Fruit fly (Drosophila melanogaster) whole organism, embryonic: ENCODE data around the gene eIF2gamma.

Experiments
- B-H1 ChIP-seq: fragments of 200-800 bp; sonication (Bioruptor generic); IDR thresholded peaks from 3 replicates; pipeline ENCODE4 v1.3.6; 2022; ENCODE audit warnings: missing biosample characterization, missing genetic modification characterization
- Bteb2 ChIP-seq: fragments of 200-800 bp; sonication (Bioruptor generic); optimal IDR thresholded peaks from 2 replicates; lab custom pipeline; 2016; ENCODE audit warnings: missing biosample characterization, missing genetic modification characterization
- CG10366 ChIP-seq: fragments of 200-800 bp; sonication (Bioruptor generic); IDR thresholded peaks from 2 replicates; pipeline ENCODE4 v1.3.6; 2022; ENCODE audit warnings: missing biosample characterization, missing genetic modification characterization
- CG11504 ChIP-seq: fragments of 200-800 bp; sonication (Bioruptor generic); optimal IDR thresholded peaks from 3 replicates; lab custom pipeline; 2019; ENCODE audit warnings: missing biosample characterization, mild to moderate bottlenecking, missing genetic modification characterization, moderate library complexity
- CG12071 ChIP-seq: fragments of 200-800 bp; sonication (Bioruptor generic); optimal IDR thresholded peaks from 3 replicates; lab custom pipeline; 2018; ENCODE audit warnings: missing biosample characterization, mild to moderate bottlenecking, missing genetic modification characterization
- CG17829 ChIP-seq: fragments of 200-800 bp; optimal IDR thresholded peaks from 2 replicates; lab custom pipeline; 2019; ENCODE audit warnings: missing biosample characterization, mild to moderate bottlenecking, missing genetic modification characterization, moderate library complexity
- CG1792 ChIP-seq: fragments of 200-800 bp; sonication (Bioruptor generic); optimal IDR thresholded peaks from 2 replicates; lab custom pipeline; 2016; ENCODE audit warnings: missing biosample characterization, missing genetic modification characterization
- CG18476 ChIP-seq: fragments of 200-800 bp; sonication (Bioruptor generic); optimal IDR thresholded peaks from 2 replicates; lab custom pipeline; 2016; ENCODE audit warnings: missing biosample characterization, mild to moderate bottlenecking, missing genetic modification characterization
- CG3065 ChIP-seq: fragments of 200-800 bp; sonication (Bioruptor generic); optimal IDR thresholded peaks from 2 replicates; lab custom pipeline; 2016; ENCODE audit warnings: missing biosample characterization, missing genetic modification characterization
- CG32532 ChIP-seq: fragments of 200-800 bp; sonication (Bioruptor generic); IDR thresholded peaks from 2 replicates; pipeline ENCODE4 v1.3.6; 2022; ENCODE audit warnings: missing biosample characterization, missing genetic modification characterization
- CG34422 ChIP-seq: fragments of 200-800 bp; sonication (Bioruptor generic); IDR thresholded peaks from 3 replicates; pipeline ENCODE4 v1.3.6; 2022; ENCODE audit warnings: missing biosample characterization, missing genetic modification characterization
- CG4617 ChIP-seq: fragments of 200-800 bp; sonication (Bioruptor generic); optimal IDR thresholded peaks from 3 replicates; lab custom pipeline; 2016; ENCODE audit warnings: missing biosample characterization, missing genetic modification characterization, borderline replicate concordance
- CG4854 ChIP-seq: fragments of 200-800 bp; sonication (Bioruptor generic); optimal IDR thresholded peaks from 2 replicates; lab custom pipeline; 2016; ENCODE audit warnings: missing biosample characterization, missing genetic modification characterization, inconsistent platforms
- CG5245 ChIP-seq: fragments of 200-800 bp; sonication (Bioruptor generic); optimal IDR thresholded peaks from 3 replicates; lab custom pipeline; 2016; ENCODE audit warnings: missing biosample characterization, missing genetic modification characterization
- CG6689 ChIP-seq: fragments of 200-800 bp; sonication (Bioruptor generic); IDR thresholded peaks from 2 replicates; pipeline ENCODE4 v1.3.6; 2022; ENCODE audit warnings: missing biosample characterization, missing genetic modification characterization
- CG7372 ChIP-seq: fragments of 200-800 bp; sonication (Bioruptor generic); IDR thresholded peaks from 2 replicates; pipeline ENCODE4 v1.3.6; 2022; ENCODE audit warnings: missing biosample characterization, missing genetic modification characterization
- CG7786 ChIP-seq: fragments of 200-800 bp; sonication (Bioruptor generic); optimal IDR thresholded peaks from 2 replicates; lab custom pipeline; 2016; ENCODE audit warnings: missing biosample characterization, missing genetic modification characterization
- CG7987 ChIP-seq: fragments of 200-800 bp; sonication (Bioruptor generic); optimal IDR thresholded peaks from 2 replicates; lab custom pipeline; 2018; ENCODE audit warnings: missing biosample characterization, mild to moderate bottlenecking, missing genetic modification characterization, moderate library complexity
- CG8765 ChIP-seq: fragments of 200-800 bp; sonication (Bioruptor generic); IDR thresholded peaks from 2 replicates; pipeline ENCODE4 v1.3.6; 2022; ENCODE audit warnings: missing biosample characterization, missing genetic modification characterization
- D ChIP-seq, 2 experiments: fragments of 200-800 bp in 1 of 2; fragments of >200 bp in 1 of 2; sonication (Bioruptor generic) in 1 of 2; optimal IDR thresholded peaks; 2 replicates in 1 of 2; 3 replicates in 1 of 2; lab custom pipeline; 2017; ENCODE audit warnings: mild to moderate bottlenecking in 1 of 2, missing biosample characterization in 1 of 2, missing genetic modification characterization in 1 of 2, missing genetic modification reagents in 1 of 2
- Dip2 ChIP-seq: fragments of 200-800 bp; sonication (Bioruptor generic); IDR thresholded peaks from 2 replicates; pipeline ENCODE4 v1.3.6; 2022; ENCODE audit warnings: missing biosample characterization, missing genetic modification characterization
- Drgx ChIP-seq: fragments of 200-800 bp; sonication (Bioruptor generic); IDR thresholded peaks from 2 replicates; pipeline ENCODE4 v1.3.6; 2022; ENCODE audit warnings: missing biosample characterization, missing genetic modification characterization
- Fer2 ChIP-seq: fragments of 200-800 bp; sonication (Bioruptor generic); optimal IDR thresholded peaks from 2 replicates; lab custom pipeline; 2018; ENCODE audit warnings: missing biosample characterization, mild to moderate bottlenecking, missing genetic modification characterization, moderate library complexity
- Gug ChIP-seq: fragments of 200-800 bp; sonication (Bioruptor generic); IDR thresholded peaks from 4 replicates; pipeline ENCODE4 v1.3.6; 2022; ENCODE audit warnings: missing biosample characterization, missing genetic modification characterization
- HLH54F ChIP-seq: fragments of 200-800 bp; sonication (Bioruptor generic); optimal IDR thresholded peaks from 3 replicates; lab custom pipeline; 2016; ENCODE audit warnings: missing biosample characterization, missing genetic modification characterization
- Hand ChIP-seq: fragments of 200-800 bp; sonication (Bioruptor generic); optimal IDR thresholded peaks from 2 replicates; lab custom pipeline; 2017; ENCODE audit warnings: mild to moderate bottlenecking, missing biosample characterization, missing genetic modification reagents, missing genetic modification characterization
- NFAT ChIP-seq: fragments of 200-800 bp; sonication (Bioruptor generic); IDR thresholded peaks from 2 replicates; pipeline ENCODE4 v1.3.6; 2022; ENCODE audit warnings: missing biosample characterization, missing genetic modification characterization
- Nf-YC ChIP-seq: fragments of 200-800 bp; optimal IDR thresholded peaks from 3 replicates; lab custom pipeline; 2019; ENCODE audit warnings: missing biosample characterization, mild to moderate bottlenecking, missing genetic modification characterization, moderate library complexity
- Poxn ChIP-seq: fragments of 200-800 bp; sonication (Bioruptor generic); IDR thresholded peaks from 2 replicates; pipeline ENCODE4 v1.3.6; 2022; ENCODE audit warnings: missing biosample characterization, missing genetic modification characterization
- Rx ChIP-seq: fragments of 200-800 bp; sonication (Bioruptor generic); IDR thresholded peaks from 2 replicates; pipeline ENCODE4 v1.3.6; 2022; ENCODE audit warnings: missing biosample characterization, missing genetic modification characterization
- Usf ChIP-seq: fragments of 200-800 bp; sonication (Bioruptor generic); optimal IDR thresholded peaks from 2 replicates; lab custom pipeline; 2017; ENCODE audit warnings: missing genotype, missing biosample characterization, missing genetic modification characterization
- Vsx1 ChIP-seq: fragments of 200-800 bp; sonication (Bioruptor generic); optimal IDR thresholded peaks from 2 replicates; lab custom pipeline; 2017; ENCODE audit warnings: missing biosample characterization, mild to moderate bottlenecking, missing genetic modification characterization, missing genetic modification reagents
- amos ChIP-seq: fragments of 200-800 bp; sonication (Bioruptor generic); IDR thresholded peaks from 2 replicates; pipeline ENCODE4 v1.3.6; 2022; ENCODE audit warnings: missing biosample characterization, missing genetic modification characterization; ENCODE audit not compliant: partially characterized antibody
- az2 ChIP-seq: fragments of 200-800 bp; sonication (Bioruptor generic); optimal IDR thresholded peaks from 3 replicates; lab custom pipeline; 2016; ENCODE audit warnings: missing biosample characterization, missing genetic modification characterization
- btn ChIP-seq: fragments of 200-800 bp; sonication (Bioruptor generic); optimal IDR thresholded peaks from 2 replicates; lab custom pipeline; 2016; ENCODE audit warnings: missing biosample characterization, missing genetic modification characterization
- cad ChIP-seq: fragments of >200 bp; optimal IDR thresholded peaks from 2 replicates; lab custom pipeline; 2017; ENCODE audit warnings: missing biosample characterization, missing genetic modification characterization
- cwo ChIP-seq: fragments of 200-800 bp; sonication (Bioruptor generic); optimal IDR thresholded peaks from 3 replicates; lab custom pipeline; 2017; ENCODE audit warnings: missing biosample characterization, missing genetic modification characterization, mild to moderate bottlenecking, moderate library complexity, missing genetic modification reagents
- disco-r ChIP-seq: fragments of 200-800 bp; sonication (Bioruptor generic); optimal IDR thresholded peaks from 2 replicates; lab custom pipeline; 2016; ENCODE audit warnings: missing biosample characterization, missing genetic modification characterization
- ems ChIP-seq: fragments of 200-800 bp; sonication (Bioruptor generic); optimal IDR thresholded peaks from 3 replicates; lab custom pipeline; 2016; ENCODE audit warnings: missing biosample characterization, missing genetic modification characterization
- grn ChIP-seq: fragments of 200-800 bp; sonication (Bioruptor generic); optimal IDR thresholded peaks from 3 replicates; lab custom pipeline; 2017; ENCODE audit warnings: missing biosample characterization, missing genetic modification characterization
- kah ChIP-seq: fragments of 200-800 bp; sonication (Bioruptor generic); optimal IDR thresholded peaks from 2 replicates; lab custom pipeline; 2018; ENCODE audit warnings: missing biosample characterization, mild to moderate bottlenecking, missing genetic modification characterization
- lbe ChIP-seq: fragments of 200-800 bp; sonication (Bioruptor generic); optimal IDR thresholded peaks from 2 replicates; lab custom pipeline; 2016; ENCODE audit warnings: missing biosample characterization, mild to moderate bottlenecking, missing genetic modification characterization
- luna ChIP-seq: fragments of 200-800 bp; sonication (Bioruptor generic); optimal IDR thresholded peaks from 2 replicates; lab custom pipeline; 2016; ENCODE audit warnings: missing biosample characterization, missing genetic modification characterization
- maf-S ChIP-seq: fragments of 200-800 bp; sonication (Bioruptor generic); optimal IDR thresholded peaks from 2 replicates; lab custom pipeline; 2016; ENCODE audit warnings: missing biosample characterization, missing genetic modification characterization
- onecut ChIP-seq: fragments of 200-800 bp; sonication (Bioruptor generic); IDR thresholded peaks from 2 replicates; pipeline ENCODE4 v1.3.6; 2022; ENCODE audit warnings: missing biosample characterization, missing genetic modification characterization
- pzg ChIP-seq: fragments of 200-800 bp; sonication (Bioruptor generic); optimal IDR thresholded peaks from 3 replicates; lab custom pipeline; 2018; ENCODE audit warnings: missing biosample characterization, mild to moderate bottlenecking, missing genetic modification characterization, moderate library complexity
- sd ChIP-seq: fragments of 200-800 bp; sonication (Bioruptor generic); optimal IDR thresholded peaks from 3 replicates; lab custom pipeline; 2018; ENCODE audit warnings: missing biosample characterization, mild to moderate bottlenecking, missing genetic modification characterization, moderate library complexity
- sima ChIP-seq: fragments of 200-800 bp; sonication (Bioruptor generic); optimal IDR thresholded peaks from 2 replicates; lab custom pipeline; 2016; ENCODE audit warnings: missing biosample characterization, missing genetic modification characterization
- vnd ChIP-seq: fragments of 200-800 bp; sonication (Bioruptor generic); IDR thresholded peaks from 3 replicates; pipeline ENCODE4 v1.3.6; 2022; ENCODE audit warnings: missing biosample characterization, missing genetic modification characterization; ENCODE audit not compliant: partially characterized antibody

The eIF2gamma gene

DNA sequence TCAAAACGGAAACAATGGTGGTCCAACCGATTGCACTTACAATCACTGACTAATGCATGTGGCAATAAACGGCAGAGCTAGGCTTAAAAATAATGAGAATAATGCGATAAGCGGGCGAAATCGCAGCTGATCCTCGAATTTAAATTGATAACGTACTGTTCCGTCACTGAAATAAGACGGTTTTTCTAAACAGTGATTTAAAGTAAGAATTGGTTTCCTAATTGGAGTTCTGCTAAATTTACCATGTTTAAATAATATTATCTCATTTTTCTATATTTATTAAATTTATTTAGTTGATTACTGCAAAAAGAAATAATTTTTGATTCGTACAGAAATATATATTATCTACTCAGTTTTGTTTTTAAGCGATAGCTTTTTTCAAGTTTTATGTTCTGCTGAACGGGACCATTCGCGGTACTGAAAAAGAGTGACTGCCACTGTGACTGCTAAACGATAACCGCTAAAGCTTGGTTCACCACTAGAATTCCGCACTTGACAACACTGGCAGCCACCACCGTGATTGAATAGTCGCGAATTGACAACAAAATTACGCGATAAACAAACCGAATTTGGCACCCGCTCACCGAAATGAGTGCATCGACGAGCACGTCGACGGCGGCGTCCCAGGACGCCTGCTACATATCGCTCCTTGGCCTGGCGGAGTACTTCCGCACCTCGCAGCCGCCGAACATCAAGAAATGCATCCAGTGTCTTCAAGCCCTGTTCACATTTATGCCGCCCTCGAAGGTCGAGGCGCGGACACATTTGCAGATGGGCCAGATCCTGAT, 54.4 kb downstream of the eIF2gamma start, which contains the start of the genes Spn88Eb and Mau2 (continued):
- TF ChIP-seq grn (GFP tag; lab: Kevin White, UChicago): no peak
- no peak for TF ChIP-seq CG12071
- peak; percentile 79 for TF ChIP-seq amos (GFP tag; lab: Robert Waterston, UW)
- TF ChIP-seq Gug: peak; percentile 88
- 0 out of 2 replicates have a peak, but pooled peaks have one; percentile 34 for TF ChIP-seq CG6689 (GFP tag; lab: Robert Waterston, UW)
- peak; percentile 53 for TF ChIP-seq maf-S
- peak; percentile 57 for TF ChIP-seq onecut (GFP tag; lab: Robert Waterston, UW)
- no peak for TF ChIP-seq Poxn
- peak; percentile 52 for TF ChIP-seq Fer2 (tag; lab: Kevin White, UChicago)
- TF ChIP-seq lbe (GFP tag; lab: Kevin White, UChicago): peak; percentile 57
- no peak for TF ChIP-seq Hand (GFP tag; lab: Kevin White, UChicago)
- no peak for TF ChIP-seq sd (tag; lab: Kevin White, UChicago)
- no peak for TF ChIP-seq D (optimal IDR thresholded peaks at IDR 0.05; lab: Kevin White, UChicago)
- peak; percentile 14 for TF ChIP-seq D (GFP tag; optimal IDR thresholded peaks at IDR 0.05; lab: Kevin White, UChicago)
- peak; percentile 21 for TF ChIP-seq Bteb2 (GFP tag; lab: Kevin White, UChicago)
- peak; percentile 67 for TF ChIP-seq Nf-YC (tag; lab: Kevin White, UChicago)
- peak; percentile 85 for TF ChIP-seq CG32532 (GFP tag; lab: Robert Waterston, UW)
- no peak for TF ChIP-seq luna
- peak; percentile 13 for TF ChIP-seq CG18476 (GFP tag; lab: Kevin White, UChicago)
- no peak for TF ChIP-seq CG3065 (GFP tag; lab: Kevin White, UChicago)
- TF ChIP-seq CG10366 (GFP tag; lab: Robert Waterston, UW): peak; percentile 74
- peak; percentile 64 for TF ChIP-seq CG7786 (GFP tag; lab: Kevin White, UChicago)
- TF ChIP-seq az2 (GFP tag; lab: Kevin White, UChicago): peak; percentile 60
- TF ChIP-seq CG8765: peak; percentile 61; the same call in 1 of the 2 replicates
- TF ChIP-seq CG5245: peak; percentile 55
- TF ChIP-seq Vsx1: no peak
- no peak for TF ChIP-seq CG1792 (GFP tag; lab: Kevin White, UChicago)
- no peak for TF ChIP-seq CG4854 (GFP tag; lab: Kevin White, UChicago)
- peak; percentile 4 for TF ChIP-seq kah (GFP tag; lab: Kevin White, UChicago)
- TF ChIP-seq CG34422: peak; percentile 80; the same call in 2 of the 3 replicates
- peak; percentile 61 for TF ChIP-seq ems (GFP tag; lab: Kevin White, UChicago)
- no peak for TF ChIP-seq CG11504
- no peak for TF ChIP-seq Dip2
- peak; percentile 67 for TF ChIP-seq Rx
- TF ChIP-seq disco-r: peak; percentile 1
- peak; percentile 69; the same call in 2 of the 3 replicates for TF ChIP-seq vnd (GFP tag; lab: Robert Waterston, UW)
- TF ChIP-seq cwo (GFP tag; lab: Kevin White, UChicago): no peak
- no peak for TF ChIP-seq sima
- peak; percentile 77 for TF ChIP-seq CG17829 (tag; lab: Kevin White, UChicago)
- TF ChIP-seq pzg (GFP tag; lab: Kevin White, UChicago): peak; percentile 88
- no peak for TF ChIP-seq btn (GFP tag; lab: Kevin White, UChicago)
- TF ChIP-seq NFAT: peak; percentile 90
- TF ChIP-seq B-H1 (GFP tag; lab: Robert Waterston, UW): peak; percentile 57; the same call in 2 of the 3 replicates
- TF ChIP-seq CG4617 (GFP tag; lab: Kevin White, UChicago): peak; percentile 74
- TF ChIP-seq Drgx (GFP tag; lab: Robert Waterston, UW): peak; percentile 37; the same call in 1 of the 2 replicates
- peak; percentile 64 for TF ChIP-seq HLH54F (GFP tag; lab: Kevin White, UChicago)
- peak; percentile 10 for TF ChIP-seq CG7987 (GFP tag; lab: Kevin White, UChicago)
- TF ChIP-seq Usf (GFP tag; lab: Kevin White, UChicago): no peak
- TF ChIP-seq cad: no peak
- peak; percentile 71; the same call in 1 of the 2 replicates for TF ChIP-seq CG7372 (GFP tag; lab: Robert Waterston, UW)
